Worm (Caenorhabditis elegans) whole organism, late embryonic: ENCODE results near the gene let-268.

Experiments
- C08G9.2 ChIP-seq: sonication (generic microtip); optimal IDR thresholded peaks from 2 replicates; lab custom pipeline; 2016; ENCODE audit warnings: mild to moderate bottlenecking, missing genetic modification characterization, moderate library complexity, missing compliant biosample characterization
- pqm-1 ChIP-seq: sonication (generic microtip); optimal IDR thresholded peaks from 2 replicates; lab custom pipeline; 2016; ENCODE audit warnings: missing genetic modification characterization, missing compliant biosample characterization
- unc-3 ChIP-seq, 2 experiments: fragments of 200-800 bp in 1 of 2; sonication (Bioruptor generic) in 1 of 2; sonication (generic microtip) in 1 of 2; conservative IDR thresholded peaks in 1 of 2; optimal IDR thresholded peaks in 1 of 2; 2 replicates each; pipeline versions ENCODE4 v1.3.6 to Lab custom; 2016 to 2022; ENCODE audit warnings: missing compliant biosample characterization in 2 of 2, missing genetic modification characterization in 2 of 2, missing genetic modification reagents in 1 of 2

DNA sequence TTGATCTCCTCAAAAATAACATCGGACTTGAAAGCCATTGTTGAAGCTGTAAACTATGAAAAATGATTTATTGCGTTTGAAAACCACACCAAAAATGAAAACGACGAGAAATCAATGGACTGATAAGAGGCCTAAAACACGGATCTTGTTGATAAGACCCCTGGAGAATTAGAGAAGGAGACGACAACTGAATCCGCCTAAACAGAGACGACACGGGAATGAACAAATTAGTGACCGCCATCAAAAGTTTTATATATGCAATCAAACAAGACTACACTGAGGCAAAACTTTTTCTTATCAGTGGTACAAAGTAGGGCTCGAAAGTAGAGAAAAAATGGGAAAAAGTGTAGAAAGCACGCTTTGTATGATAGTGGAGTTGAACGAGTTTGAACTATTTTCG lies 38.7 kb downstream of the let-268 start, which contains the start of gene nlt-1:
- TF ChIP-seq unc-3 (GFP tag; conservative IDR thresholded peaks at IDR 0.05; lab: Robert Waterston, UW), result no peak
- TF ChIP-seq unc-3 (tag; optimal IDR thresholded peaks at IDR 0.05; lab: Kevin White, UChicago), result no peak
- TF ChIP-seq C08G9.2, result no peak
- peak; percentile 76 for TF ChIP-seq pqm-1 (tag; lab: Kevin White, UChicago)
